Worm (Caenorhabditis elegans) whole organism, L2 larva: ENCODE measurements around the gene efn-3.

ENCODE experiments used
- aly-2 ChIP-seq: fragments of 150-350 bp; optimal IDR thresholded peaks from 2 replicates; lab custom pipeline; 2014; ENCODE audit warnings: missing biosample characterization, missing genetic modification characterization
- ama-1 ChIP-seq: fragments of 150-350 bp; optimal IDR thresholded peaks from 2 replicates; lab custom pipeline; 2018; ENCODE audit warnings: inconsistent platforms
- ceh-82 ChIP-seq: fragments of 150-350 bp; optimal IDR thresholded peaks from 2 replicates; lab custom pipeline; 2014; ENCODE audit warnings: missing biosample characterization, missing genetic modification characterization
- elt-3 ChIP-seq: sonication (generic microtip); optimal IDR thresholded peaks from 2 replicates; lab custom pipeline; 2017; ENCODE audit warnings: missing biosample characterization, missing genetic modification characterization
- fos-1 ChIP-seq: fragments of 150-350 bp; optimal IDR thresholded peaks from 2 replicates; lab custom pipeline; 2014; ENCODE audit warnings: missing biosample characterization, missing genetic modification characterization
- lin-13 ChIP-seq: fragments of 150-350 bp; optimal IDR thresholded peaks from 2 replicates; lab custom pipeline; 2014; ENCODE audit warnings: missing biosample characterization, missing genetic modification reagents, missing genetic modification characterization
- nhr-11 ChIP-seq: fragments of 150-350 bp; optimal IDR thresholded peaks from 2 replicates; lab custom pipeline; 2014; ENCODE audit warnings: missing biosample characterization, missing genetic modification characterization
- nhr-12 ChIP-seq: fragments of 150-350 bp; optimal IDR thresholded peaks from 2 replicates; lab custom pipeline; 2014; ENCODE audit warnings: missing biosample characterization, missing genetic modification characterization
- nhr-23 ChIP-seq: fragments of 150-350 bp; optimal IDR thresholded peaks from 2 replicates; lab custom pipeline; 2014; ENCODE audit warnings: missing biosample characterization, missing genetic modification reagents, missing genetic modification characterization
- nhr-6 ChIP-seq: fragments of 150-350 bp; optimal IDR thresholded peaks from 2 replicates; lab custom pipeline; 2014; ENCODE audit warnings: missing biosample characterization, missing genetic modification characterization
- skn-1 ChIP-seq: sonication (generic microtip); optimal IDR thresholded peaks from 2 replicates; lab custom pipeline; 2017; ENCODE audit warnings: missing biosample characterization, missing genetic modification characterization
- unc-39 ChIP-seq: fragments of 150-350 bp; optimal IDR thresholded peaks from 2 replicates; lab custom pipeline; 2014; ENCODE audit warnings: missing biosample characterization, missing genetic modification characterization
- unc-62 ChIP-seq: fragments of 150-350 bp; optimal IDR thresholded peaks from 2 replicates; lab custom pipeline; 2014; ENCODE audit warnings: missing biosample characterization, missing genetic modification reagents, missing genetic modification characterization
- ztf-4 ChIP-seq: fragments of 150-350 bp; optimal IDR thresholded peaks from 2 replicates; lab custom pipeline; 2014; ENCODE audit warnings: missing biosample characterization, missing genetic modification characterization

DNA sequence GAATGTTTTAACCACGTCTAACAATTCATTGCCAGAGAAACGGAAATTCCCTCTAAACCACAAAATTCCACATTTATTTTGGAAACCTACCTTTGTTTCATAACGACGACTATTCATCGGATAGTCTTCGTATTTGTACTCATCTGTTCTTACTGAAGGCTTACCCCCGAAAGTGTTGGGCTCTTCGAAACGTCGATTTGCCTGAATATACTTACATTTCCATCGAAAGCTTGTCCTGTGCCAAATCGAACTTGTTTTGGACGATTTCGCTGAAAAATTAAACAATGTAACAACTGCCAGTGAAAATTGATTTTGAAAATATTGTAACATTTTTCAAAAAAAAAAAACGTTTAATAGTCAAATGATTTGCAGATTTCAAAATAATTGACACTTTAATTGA lies 14.7 kb downstream of the efn-3 start, which contains the start of gene F02D10.3:
- TF ChIP-seq fos-1 (no peak), ama-1 (no peak), nhr-23 (tag; lab: Kevin White, UChicago) (no peak), elt-3 (tag; lab: Kevin White, UChicago) (no peak), nhr-11 (tag; lab: Kevin White, UChicago) (no peak), skn-1 (tag; lab: Kevin White, UChicago) (no peak), aly-2 (tag; lab: Kevin White, UChicago) (no peak), nhr-12 (tag; lab: Kevin White, UChicago) (no peak), ceh-82 (tag; lab: Kevin White, UChicago) (no peak), unc-62 (GFP tag; lab: Kevin White, UChicago) (no peak), unc-39 (tag; lab: Kevin White, UChicago) (no peak), ztf-4 (tag; lab: Kevin White, UChicago) (no peak), nhr-6 (tag; lab: Kevin White, UChicago) (no peak), lin-13 (GFP tag; lab: Kevin White, UChicago) (no peak)
